Fruit fly (Drosophila melanogaster) whole organism, embryonic: ENCODE results near the gene Idgf4.

Experiments
- Adf1 ChIP-seq: fragments of 200-800 bp; sonication (Bioruptor generic); IDR thresholded peaks from 2 replicates; pipeline ENCODE4 v1.3.6; 2022; ENCODE audit warnings: missing biosample characterization, missing genetic modification characterization
- CG10979 ChIP-seq: fragments of 200-800 bp; sonication (Bioruptor generic); optimal IDR thresholded peaks from 2 replicates; lab custom pipeline; 2018; ENCODE audit warnings: missing biosample characterization, mild to moderate bottlenecking, missing genetic modification characterization, moderate library complexity
- CG11560 ChIP-seq: fragments of 200-800 bp; sonication (Bioruptor generic); IDR thresholded peaks from 3 replicates; pipeline ENCODE4 v1.3.6; 2022; ENCODE audit warnings: missing biosample characterization, missing genetic modification characterization
- CG12104 ChIP-seq: fragments of 200-800 bp; sonication (Bioruptor generic); optimal IDR thresholded peaks from 3 replicates; lab custom pipeline; 2016; ENCODE audit warnings: missing biosample characterization, missing genetic modification characterization
- CG12391 ChIP-seq: fragments of 200-800 bp; sonication (Bioruptor generic); optimal IDR thresholded peaks from 3 replicates; lab custom pipeline; 2018; ENCODE audit warnings: missing biosample characterization, mild to moderate bottlenecking, missing genetic modification characterization, moderate library complexity
- CG17328 ChIP-seq: fragments of 200-800 bp; sonication (Bioruptor generic); IDR thresholded peaks from 2 replicates; pipeline ENCODE4 v1.3.6; 2022; ENCODE audit warnings: missing biosample characterization, missing genetic modification characterization
- CG2129 ChIP-seq: fragments of 200-800 bp; sonication (Bioruptor generic); IDR thresholded peaks from 2 replicates; pipeline ENCODE4 v1.3.6; 2022; ENCODE audit warnings: missing biosample characterization, missing genetic modification characterization; ENCODE audit not compliant: partially characterized antibody
- CG31388 ChIP-seq: fragments of 200-800 bp; sonication (Bioruptor generic); optimal IDR thresholded peaks from 2 replicates; lab custom pipeline; 2016; ENCODE audit warnings: missing biosample characterization, missing genetic modification characterization
- CG34376 ChIP-seq: fragments of 200-800 bp; sonication (Bioruptor generic); optimal IDR thresholded peaks from 2 replicates; lab custom pipeline; 2018; ENCODE audit warnings: missing biosample characterization, mild to moderate bottlenecking, missing genetic modification characterization
- CG6175 ChIP-seq: fragments of 200-800 bp; sonication (Bioruptor generic); IDR thresholded peaks from 3 replicates; pipeline ENCODE4 v1.3.6; 2022; ENCODE audit warnings: missing biosample characterization, missing genetic modification characterization
- CG9817 ChIP-seq: fragments of 200-800 bp; sonication (Bioruptor generic); optimal IDR thresholded peaks from 2 replicates; lab custom pipeline; 2018; ENCODE audit warnings: missing biosample characterization, mild to moderate bottlenecking, missing genetic modification characterization, moderate library complexity
- CG9932 ChIP-seq: fragments of 200-800 bp; sonication (Bioruptor generic); IDR thresholded peaks from 2 replicates; pipeline ENCODE4 v1.3.6; 2022; ENCODE audit warnings: missing biosample characterization, missing genetic modification characterization
- Chrac-16 ChIP-seq: fragments of 200-800 bp; sonication (Bioruptor generic); optimal IDR thresholded peaks from 3 replicates; lab custom pipeline; 2016; ENCODE audit warnings: missing biosample characterization, missing genetic modification characterization
- D19B ChIP-seq: fragments of 200-800 bp; sonication (Bioruptor generic); optimal IDR thresholded peaks from 2 replicates; lab custom pipeline; 2017; ENCODE audit warnings: missing biosample characterization, mild to moderate bottlenecking, missing genetic modification characterization
- Dad ChIP-seq: fragments of 200-800 bp; sonication (Bioruptor generic); optimal IDR thresholded peaks from 3 replicates; lab custom pipeline; 2016; ENCODE audit warnings: missing biosample characterization, missing genetic modification characterization
- Dbx ChIP-seq: fragments of 200-800 bp; sonication (Bioruptor generic); IDR thresholded peaks from 3 replicates; pipeline ENCODE4 v1.3.6; 2022; ENCODE audit warnings: missing biosample characterization, missing genetic modification characterization
- Drgx ChIP-seq: fragments of 200-800 bp; sonication (Bioruptor generic); IDR thresholded peaks from 2 replicates; pipeline ENCODE4 v1.3.6; 2022; ENCODE audit warnings: missing biosample characterization, missing genetic modification characterization
- ERR ChIP-seq: fragments of 200-800 bp; sonication (Bioruptor generic); optimal IDR thresholded peaks from 2 replicates; lab custom pipeline; 2016; ENCODE audit warnings: missing biosample characterization, missing genetic modification characterization
- Ets65A ChIP-seq: fragments of 200-800 bp; sonication (Bioruptor generic); peaks from one replicate; lab custom pipeline; 2016; ENCODE audit warnings: missing biosample characterization, missing genetic modification characterization
- Ets97D ChIP-seq: fragments of 200-800 bp; sonication (Bioruptor generic); optimal IDR thresholded peaks from 3 replicates; lab custom pipeline; 2016; ENCODE audit warnings: missing biosample characterization, missing genetic modification characterization
- Gsc ChIP-seq: fragments of 200-800 bp; sonication (Bioruptor generic); IDR thresholded peaks from 2 replicates; pipeline ENCODE4 v1.3.6; 2022; ENCODE audit warnings: missing biosample characterization, missing genetic modification characterization
- H2.0 ChIP-seq: fragments of 200-800 bp; sonication (Bioruptor generic); IDR thresholded peaks from 2 replicates; pipeline ENCODE4 v1.3.6; 2022; ENCODE audit warnings: missing biosample characterization, missing genetic modification characterization
- HLH54F ChIP-seq: fragments of 200-800 bp; sonication (Bioruptor generic); optimal IDR thresholded peaks from 3 replicates; lab custom pipeline; 2016; ENCODE audit warnings: missing biosample characterization, missing genetic modification characterization
- HmgZ ChIP-seq: fragments of 200-800 bp; sonication (Bioruptor generic); optimal IDR thresholded peaks from 2 replicates; lab custom pipeline; 2018; ENCODE audit warnings: missing biosample characterization, mild to moderate bottlenecking, missing genetic modification characterization
- Hmr ChIP-seq: fragments of 200-800 bp; sonication (Bioruptor generic); optimal IDR thresholded peaks from 3 replicates; lab custom pipeline; 2017; ENCODE audit warnings: mild to moderate bottlenecking, missing biosample characterization, missing genetic modification reagents, missing genetic modification characterization
- Hr78 ChIP-seq, 2 experiments: fragments of 200-800 bp in 1 of 2; fragments of >200 bp in 1 of 2; sonication (Bioruptor generic) in 1 of 2; optimal IDR thresholded peaks; 2 replicates each; lab custom pipeline; 2017 to 2019; ENCODE audit warnings: missing biosample characterization in 2 of 2, missing genetic modification characterization in 2 of 2, mild to moderate bottlenecking in 1 of 2, moderate library complexity in 1 of 2
- Jarid2 ChIP-seq: fragments of 200-800 bp; sonication (Bioruptor generic); optimal IDR thresholded peaks from 3 replicates; lab custom pipeline; 2017; ENCODE audit warnings: mild to moderate bottlenecking, missing biosample characterization, missing genetic modification reagents, missing genetic modification characterization
- Lhr ChIP-seq: fragments of 200-800 bp; sonication (Bioruptor generic); optimal IDR thresholded peaks from 3 replicates; lab custom pipeline; 2017; ENCODE audit warnings: mild to moderate bottlenecking, missing biosample characterization, missing genetic modification reagents, missing genetic modification characterization
- Meics ChIP-seq: fragments of 200-800 bp; sonication (Bioruptor generic); optimal IDR thresholded peaks from 2 replicates; lab custom pipeline; 2017; ENCODE audit warnings: missing biosample characterization, mild to moderate bottlenecking, missing genetic modification characterization
- NFAT ChIP-seq: fragments of 200-800 bp; sonication (Bioruptor generic); IDR thresholded peaks from 2 replicates; pipeline ENCODE4 v1.3.6; 2022; ENCODE audit warnings: missing biosample characterization, missing genetic modification characterization
- Neu2 ChIP-seq: fragments of 200-800 bp; sonication (Bioruptor generic); optimal IDR thresholded peaks from 3 replicates; lab custom pipeline; 2016; ENCODE audit warnings: missing biosample characterization, missing genetic modification characterization, borderline replicate concordance
- Ravus ChIP-seq: fragments of 200-800 bp; sonication (Bioruptor generic); IDR thresholded peaks from 2 replicates; pipeline ENCODE4 v1.3.6; 2022; ENCODE audit warnings: missing biosample characterization, missing genetic modification characterization
- Ssrp ChIP-seq: fragments of 200-800 bp; sonication (Bioruptor generic); optimal IDR thresholded peaks from 2 replicates; lab custom pipeline; 2018; ENCODE audit warnings: missing biosample characterization, mild to moderate bottlenecking, missing genetic modification characterization, moderate library complexity
- TFAM ChIP-seq: fragments of 200-800 bp; sonication (Bioruptor generic); optimal IDR thresholded peaks from 2 replicates; lab custom pipeline; 2017; ENCODE audit warnings: missing biosample characterization, missing genetic modification characterization, inconsistent platforms
- Usf ChIP-seq: fragments of 200-800 bp; sonication (Bioruptor generic); optimal IDR thresholded peaks from 2 replicates; lab custom pipeline; 2017; ENCODE audit warnings: missing genotype, missing biosample characterization, missing genetic modification characterization
- YL-1 ChIP-seq: fragments of 200-800 bp; sonication (Bioruptor generic); optimal IDR thresholded peaks from 3 replicates; lab custom pipeline; 2017; ENCODE audit warnings: missing biosample characterization, mild to moderate bottlenecking, missing genetic modification characterization
- ash1 ChIP-seq: fragments of 200-800 bp; sonication (Bioruptor generic); optimal IDR thresholded peaks from 2 replicates; lab custom pipeline; 2018; ENCODE audit warnings: missing biosample characterization, mild to moderate bottlenecking, missing genetic modification characterization
- croc ChIP-seq: fragments of 200-800 bp; sonication (Bioruptor generic); conservative IDR thresholded peaks from 3 replicates; pipeline ENCODE4 v1.3.6; 2022; ENCODE audit warnings: missing biosample characterization, missing genetic modification characterization
- exex ChIP-seq: fragments of 200-800 bp; sonication (Bioruptor generic); optimal IDR thresholded peaks from 4 replicates; lab custom pipeline; 2018; ENCODE audit warnings: missing biosample characterization, mild to moderate bottlenecking, missing genetic modification characterization, moderate library complexity
- h ChIP-seq: fragments of >200 bp; optimal IDR thresholded peaks from 2 replicates; lab custom pipeline; 2017
- ham ChIP-seq: fragments of 200-800 bp; sonication (Bioruptor generic); IDR thresholded peaks from 2 replicates; pipeline ENCODE4 v1.3.6; 2022; ENCODE audit warnings: missing biosample characterization, missing genetic modification characterization
- hb ChIP-seq: fragments of 200-800 bp; sonication (Bioruptor generic); IDR thresholded peaks from 3 replicates; pipeline ENCODE4 v1.3.6; 2022; ENCODE audit warnings: missing biosample characterization, missing genetic modification characterization; ENCODE audit not compliant: partially characterized antibody
- inv ChIP-seq: fragments of 200-800 bp; sonication (Bioruptor generic); IDR thresholded peaks from 2 replicates; pipeline ENCODE4 v1.3.6; 2022; ENCODE audit warnings: missing biosample characterization, missing genetic modification characterization; ENCODE audit not compliant: partially characterized antibody
- jumu ChIP-seq: fragments of 200-800 bp; sonication (Bioruptor generic); optimal IDR thresholded peaks from 3 replicates; lab custom pipeline; 2016; ENCODE audit warnings: missing biosample characterization, missing genetic modification characterization
- lov ChIP-seq, 2 experiments: fragments of 200-800 bp in 1 of 2; fragments of >200 bp in 1 of 2; sonication (Bioruptor generic) in 1 of 2; IDR thresholded peaks in 1 of 2; optimal IDR thresholded peaks in 1 of 2; 2 replicates in 1 of 2; 3 replicates in 1 of 2; pipeline versions ENCODE4 v1.3.6 to Lab custom; 2017 to 2022; ENCODE audit warnings: missing biosample characterization in 1 of 2, missing genetic modification characterization in 1 of 2
- odd ChIP-seq: fragments of 200-800 bp; sonication (Bioruptor generic); optimal IDR thresholded peaks from 2 replicates; lab custom pipeline; 2017; ENCODE audit warnings: missing biosample characterization, mild to moderate bottlenecking, missing genetic modification characterization
- pho ChIP-seq: fragments of 200-800 bp; sonication (Bioruptor generic); optimal IDR thresholded peaks from 2 replicates; lab custom pipeline; 2016; ENCODE audit warnings: missing biosample characterization, missing genetic modification characterization
- pzg ChIP-seq: fragments of 200-800 bp; sonication (Bioruptor generic); optimal IDR thresholded peaks from 3 replicates; lab custom pipeline; 2018; ENCODE audit warnings: missing biosample characterization, mild to moderate bottlenecking, missing genetic modification characterization, moderate library complexity
- tll ChIP-seq, 2 experiments: fragments of 200-800 bp in 1 of 2; fragments of >200 bp in 1 of 2; sonication (Bioruptor generic) in 1 of 2; optimal IDR thresholded peaks; 2 replicates each; lab custom pipeline; 2017 to 2019; ENCODE audit warnings: missing biosample characterization in 2 of 2, missing genetic modification characterization in 2 of 2, mild to moderate bottlenecking in 1 of 2, moderate library complexity in 1 of 2
- ttk ChIP-seq: fragments of 200-800 bp; sonication (Bioruptor generic); IDR thresholded peaks from 2 replicates; pipeline ENCODE4 v2.1.2; 2022; ENCODE audit warnings: missing biosample characterization, missing genetic modification characterization
- zfh2 ChIP-seq: fragments of 200-800 bp; sonication (Bioruptor generic); optimal IDR thresholded peaks from 2 replicates; lab custom pipeline; 2016; ENCODE audit warnings: missing biosample characterization, missing genetic modification characterization

Idgf4 gene

dm6 chrX:9884221-9884620, 46.5 kb downstream of the Idgf4 start, which contains the start of gene CG9691:
CG9691 (plus strand) TSS chrX:9884442.
- no peak for TF ChIP-seq pzg (GFP tag; lab: Kevin White, UChicago)
- no peak for TF ChIP-seq CG10979
- TF ChIP-seq Hmr (GFP tag; lab: Kevin White, UChicago) = no peak
- TF ChIP-seq Gsc (GFP tag; lab: Robert Waterston, UW) = no peak
- no peak for TF ChIP-seq jumu (GFP tag; lab: Kevin White, UChicago)
- no peak for TF ChIP-seq D19B (GFP tag; lab: Kevin White, UChicago)
- no peak for TF ChIP-seq YL-1 (GFP tag; lab: Kevin White, UChicago)
- peak; percentile 40; the same call in 1 of the 2 replicates for TF ChIP-seq Drgx
- TF ChIP-seq croc (GFP tag; lab: Robert Waterston, UW) = no peak
- TF ChIP-seq CG34376 = peak; percentile 3
- TF ChIP-seq HmgZ (tag; lab: Kevin White, UChicago) = no peak
- TF ChIP-seq Meics (GFP tag; lab: Kevin White, UChicago) = no peak
- TF ChIP-seq exex (tag; lab: Kevin White, UChicago) = no peak
- TF ChIP-seq Dbx (GFP tag; lab: Robert Waterston, UW) = 0 out of 3 replicates have a peak, but pooled peaks have one; percentile 36
- TF ChIP-seq HLH54F = no peak
- no peak for TF ChIP-seq hb (GFP tag; lab: Robert Waterston, UW)
- no peak for TF ChIP-seq Ets65A (GFP tag; lab: Kevin White, UChicago)
- TF ChIP-seq CG12391 (tag; lab: Kevin White, UChicago) = no peak
- TF ChIP-seq CG2129 (GFP tag; lab: Robert Waterston, UW) = no peak
- TF ChIP-seq Ets97D (GFP tag; lab: Kevin White, UChicago) = no peak
- TF ChIP-seq NFAT = no peak
- TF ChIP-seq Adf1 = no peak
- TF ChIP-seq ttk (GFP tag; lab: Robert Waterston, UW) = no peak
- TF ChIP-seq Dad = no peak
- TF ChIP-seq CG11560 (tag; lab: Robert Waterston, UW) = no peak
- no peak for TF ChIP-seq Chrac-16
- no peak for TF ChIP-seq tll (GFP tag; optimal IDR thresholded peaks at IDR 0.05; lab: Kevin White, UChicago)
- TF ChIP-seq ash1 = no peak
- no peak for TF ChIP-seq pho
- no peak for TF ChIP-seq ham
- peak; percentile 63 for TF ChIP-seq Jarid2
- TF ChIP-seq CG9932 (GFP tag; lab: Robert Waterston, UW) = peak; percentile 12; the same call in 1 of the 2 replicates
- TF ChIP-seq Usf (GFP tag; lab: Kevin White, UChicago) = no peak
- TF ChIP-seq odd = no peak
- TF ChIP-seq Hr78 (GFP tag; optimal IDR thresholded peaks at IDR 0.05; lab: Kevin White, UChicago) = no peak
- no peak for TF ChIP-seq Lhr (GFP tag; lab: Kevin White, UChicago)
- TF ChIP-seq h = no peak
- TF ChIP-seq CG12104 (GFP tag; lab: Kevin White, UChicago) = no peak
- no peak for TF ChIP-seq inv
- no peak for TF ChIP-seq CG9817
- TF ChIP-seq lov (optimal IDR thresholded peaks at IDR 0.05; lab: Kevin White, UChicago) = no peak
- TF ChIP-seq lov (GFP tag; IDR thresholded peaks at IDR 0.05; lab: Robert Waterston, UW) = no peak
- TF ChIP-seq TFAM (GFP tag; lab: Kevin White, UChicago) = no peak
- TF ChIP-seq ERR (GFP tag; lab: Kevin White, UChicago) = no peak
- no peak for TF ChIP-seq H2.0
- TF ChIP-seq Neu2 (GFP tag; lab: Kevin White, UChicago) = no peak
- TF ChIP-seq CG31388 (GFP tag; lab: Kevin White, UChicago) = no peak
- no peak for TF ChIP-seq Ssrp (tag; lab: Kevin White, UChicago)
- TF ChIP-seq Ravus (GFP tag; lab: Robert Waterston, UW) = no peak
- TF ChIP-seq CG17328 (GFP tag; lab: Robert Waterston, UW) = no peak
- no peak for TF ChIP-seq zfh2 (GFP tag; lab: Kevin White, UChicago)
- no peak for TF ChIP-seq CG6175
